Worm (Caenorhabditis elegans): ENCODE results near the gene alh-8.

DNA sequence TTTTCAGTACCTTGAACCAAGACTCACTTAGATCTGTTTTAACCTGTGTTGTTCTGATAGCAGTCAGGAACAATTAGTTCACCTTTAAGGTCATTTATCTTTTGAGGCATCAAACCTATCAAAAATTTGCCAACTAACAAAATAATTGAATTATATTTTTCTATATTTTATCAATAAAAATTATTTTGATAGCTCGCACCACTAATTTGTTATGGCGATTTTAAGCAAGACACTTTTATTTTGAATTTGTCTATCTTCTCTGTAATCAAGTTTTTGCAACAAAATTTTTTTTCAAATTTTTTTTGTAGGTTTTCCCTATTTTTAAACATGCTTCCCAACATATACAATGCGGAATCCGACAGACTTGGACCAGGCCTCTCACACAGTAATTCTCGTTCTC lies 40.2 kb upstream of the alh-8 start, which contains the start of gene kel-1:
- no peak for TF ChIP-seq hmg-4 (GFP tag; optimal IDR thresholded peaks at IDR 0.05)
- TF ChIP-seq ceh-36 (tag; optimal IDR thresholded peaks at IDR 0.05) = no peak
- TF ChIP-seq flt-1 (GFP tag; IDR thresholded peaks at IDR 0.05) = no peak
